Worm (Caenorhabditis elegans) whole organism, late embryonic: ENCODE measurements around the gene kel-1.

Experiments
- ceh-31 ChIP-seq: sonication (generic microtip); optimal IDR thresholded peaks from 2 replicates; lab custom pipeline; 2016; ENCODE audit warnings: missing genetic modification characterization, missing compliant biosample characterization
- ceh-48 ChIP-seq: sonication (generic microtip); optimal IDR thresholded peaks from 2 replicates; lab custom pipeline; 2016; ENCODE audit warnings: missing genetic modification characterization, inconsistent platforms, missing compliant biosample characterization
- ets-4 ChIP-seq: sonication (generic microtip); optimal IDR thresholded peaks from 2 replicates; lab custom pipeline; 2016; ENCODE audit warnings: missing genetic modification characterization, missing compliant biosample characterization
- fkh-10 ChIP-seq: fragments of 150-350 bp; optimal IDR thresholded peaks from 2 replicates; lab custom pipeline; 2014; ENCODE audit warnings: missing biosample characterization, missing genetic modification reagents, missing genetic modification characterization
- lim-6 ChIP-seq: sonication (generic microtip); optimal IDR thresholded peaks from 2 replicates; lab custom pipeline; 2016; ENCODE audit warnings: missing genetic modification characterization, missing compliant biosample characterization
- nfya-1 ChIP-seq: sonication (generic microtip); optimal IDR thresholded peaks from 2 replicates; lab custom pipeline; 2017; ENCODE audit warnings: missing genetic modification characterization, mild to moderate bottlenecking, missing compliant biosample characterization, antibody characterized with exemption, moderate library complexity
- nhr-11 ChIP-seq: fragments of 150-350 bp; optimal IDR thresholded peaks from 2 replicates; lab custom pipeline; 2014; ENCODE audit warnings: missing biosample characterization, missing genetic modification characterization
- pag-3 ChIP-seq: sonication (generic microtip); optimal IDR thresholded peaks from 2 replicates; lab custom pipeline; 2016; ENCODE audit warnings: missing compliant biosample characterization, missing genetic modification characterization, borderline replicate concordance
- sdc-2 ChIP-seq: sonication (generic microtip); optimal IDR thresholded peaks from 2 replicates; lab custom pipeline; 2016; ENCODE audit warnings: missing genotype, missing genetic modification characterization, missing compliant biosample characterization

- TF ChIP-seq lim-6 (tag; lab: Kevin White, UChicago) (no peak), fkh-10 (GFP tag; lab: Kevin White, UChicago) (no peak), nhr-11 (tag; lab: Kevin White, UChicago) (no peak), pag-3 (tag; lab: Kevin White, UChicago) (no peak), sdc-2 (no peak), nfya-1 (tag; lab: Kevin White, UChicago) (no peak), ets-4 (tag; lab: Kevin White, UChicago) (no peak), ceh-31 (tag; lab: Kevin White, UChicago) (no peak), ceh-48 (tag; lab: Kevin White, UChicago) (no peak)
Measured at ce11 chrII:11721604-11722003, 32.9 kb downstream of the kel-1 start.
